Fruit fly (Drosophila melanogaster) whole organism, embryonic: ENCODE measurements around the gene SREBP.

Experiments
- ATbp ChIP-seq: fragments of 200-800 bp; sonication (Bioruptor generic); optimal IDR thresholded peaks from 2 replicates; lab custom pipeline; 2017; ENCODE audit warnings: missing biosample characterization, mild to moderate bottlenecking, missing genetic modification characterization, missing genetic modification reagents
- Awh ChIP-seq: fragments of 200-800 bp; sonication (Bioruptor generic); IDR thresholded peaks from 2 replicates; pipeline ENCODE4, ENCODE4 v1.3.6; 2022; ENCODE audit warnings: missing biosample characterization, missing genetic modification characterization
- CG10462 ChIP-seq: fragments of 200-800 bp; sonication (Bioruptor generic); optimal IDR thresholded peaks from 2 replicates; lab custom pipeline; 2016; ENCODE audit warnings: missing biosample characterization, missing genetic modification characterization
- CG12071 ChIP-seq: fragments of 200-800 bp; sonication (Bioruptor generic); optimal IDR thresholded peaks from 3 replicates; lab custom pipeline; 2018; ENCODE audit warnings: missing biosample characterization, mild to moderate bottlenecking, missing genetic modification characterization
- CG17829 ChIP-seq: fragments of 200-800 bp; optimal IDR thresholded peaks from 2 replicates; lab custom pipeline; 2019; ENCODE audit warnings: missing biosample characterization, mild to moderate bottlenecking, missing genetic modification characterization, moderate library complexity
- CG2120 ChIP-seq: fragments of 200-800 bp; sonication (Bioruptor generic); optimal IDR thresholded peaks from 3 replicates; lab custom pipeline; 2016; ENCODE audit warnings: missing biosample characterization, missing genetic modification characterization
- CG2678 ChIP-seq: fragments of 200-800 bp; sonication (Bioruptor generic); optimal IDR thresholded peaks from 3 replicates; lab custom pipeline; 2019; ENCODE audit warnings: missing biosample characterization, mild to moderate bottlenecking, missing genetic modification characterization, moderate library complexity
- CG34422 ChIP-seq: fragments of 200-800 bp; sonication (Bioruptor generic); IDR thresholded peaks from 3 replicates; pipeline ENCODE4 v1.3.6; 2022; ENCODE audit warnings: missing biosample characterization, missing genetic modification characterization
- CG3838 ChIP-seq: fragments of 200-800 bp; sonication (Bioruptor generic); optimal IDR thresholded peaks from 3 replicates; lab custom pipeline; 2016; ENCODE audit warnings: missing biosample characterization, missing genetic modification characterization
- CG6272 ChIP-seq: fragments of 200-800 bp; sonication (Bioruptor generic); IDR thresholded peaks from 2 replicates; pipeline ENCODE4 v1.3.6; 2022; ENCODE audit warnings: missing biosample characterization, missing genetic modification characterization
- CG6683 ChIP-seq: fragments of 200-800 bp; sonication (Bioruptor generic); optimal IDR thresholded peaks from 2 replicates; lab custom pipeline; 2017; ENCODE audit warnings: missing biosample characterization, mild to moderate bottlenecking, missing genetic modification characterization, missing genetic modification reagents
- CG8089 ChIP-seq: fragments of 200-800 bp; sonication (Bioruptor generic); optimal IDR thresholded peaks from 3 replicates; lab custom pipeline; 2016; ENCODE audit warnings: missing biosample characterization, missing genetic modification characterization
- CG9437 ChIP-seq: fragments of 200-800 bp; sonication (Bioruptor generic); optimal IDR thresholded peaks from 2 replicates; lab custom pipeline; 2018; ENCODE audit warnings: missing biosample characterization, mild to moderate bottlenecking, missing genetic modification characterization
- CTCF ChIP-seq: fragments of 200-800 bp; sonication (Bioruptor generic); optimal IDR thresholded peaks from 2 replicates; lab custom pipeline; 2017; ENCODE audit warnings: missing biosample characterization, mild to moderate bottlenecking, missing genetic modification characterization, moderate library complexity
- E2f2 ChIP-seq: fragments of 200-800 bp; sonication (Bioruptor generic); IDR thresholded peaks from 2 replicates; pipeline ENCODE4 v1.3.6; 2022; ENCODE audit warnings: missing biosample characterization, missing genetic modification characterization
- Hand ChIP-seq: fragments of 200-800 bp; sonication (Bioruptor generic); optimal IDR thresholded peaks from 2 replicates; lab custom pipeline; 2017; ENCODE audit warnings: mild to moderate bottlenecking, missing biosample characterization, missing genetic modification reagents, missing genetic modification characterization
- NC2α ChIP-seq: fragments of 200-800 bp; sonication (Bioruptor generic); optimal IDR thresholded peaks from 2 replicates; lab custom pipeline; 2016; ENCODE audit warnings: missing biosample characterization, missing genetic modification characterization
- Nf-YA ChIP-seq: fragments of 200-800 bp; sonication (Bioruptor generic); IDR thresholded peaks from 2 replicates; pipeline ENCODE4 v1.3.6; 2022; ENCODE audit warnings: missing biosample characterization, missing genetic modification characterization
- Optix ChIP-seq: fragments of 200-800 bp; sonication (Bioruptor generic); IDR thresholded peaks from 3 replicates; pipeline ENCODE4 v1.3.6; 2022; ENCODE audit warnings: missing biosample characterization, missing genetic modification characterization
- Stat92E ChIP-seq, 3 experiments: fragments of >200 bp in 2 of 3; fragments of 200-800 bp in 1 of 3; sonication (Bioruptor generic) in 1 of 3; optimal IDR thresholded peaks; 2 replicates each; lab custom pipeline; 2017 to 2019; ENCODE audit warnings: missing biosample characterization in 3 of 3, missing genetic modification characterization in 3 of 3, mild to moderate bottlenecking in 1 of 3, moderate library complexity in 1 of 3
- ab ChIP-seq: fragments of 200-800 bp; sonication (Bioruptor generic); optimal IDR thresholded peaks from 2 replicates; lab custom pipeline; 2016; ENCODE audit warnings: missing biosample characterization, missing genetic modification characterization
- abd-A ChIP-seq: fragments of 200-800 bp; sonication (Bioruptor generic); optimal IDR thresholded peaks from 3 replicates; lab custom pipeline; 2019; ENCODE audit warnings: missing biosample characterization, mild to moderate bottlenecking, missing genetic modification characterization, moderate library complexity
- amos ChIP-seq: fragments of 200-800 bp; sonication (Bioruptor generic); IDR thresholded peaks from 2 replicates; pipeline ENCODE4 v1.3.6; 2022; ENCODE audit warnings: missing biosample characterization, missing genetic modification characterization; ENCODE audit not compliant: partially characterized antibody
- aop ChIP-seq: fragments of 200-800 bp; sonication (Bioruptor generic); IDR thresholded peaks from 2 replicates; pipeline ENCODE4 v1.3.6; 2022; ENCODE audit warnings: missing biosample characterization, missing genetic modification characterization
- btn ChIP-seq: fragments of 200-800 bp; sonication (Bioruptor generic); optimal IDR thresholded peaks from 2 replicates; lab custom pipeline; 2016; ENCODE audit warnings: missing biosample characterization, missing genetic modification characterization
- cas ChIP-seq: fragments of 200-800 bp; sonication (Bioruptor generic); IDR thresholded peaks from 2 replicates; pipeline ENCODE4 v1.3.6; 2022; ENCODE audit warnings: missing biosample characterization, missing genetic modification characterization
- cato ChIP-seq: fragments of 200-800 bp; sonication (Bioruptor generic); optimal IDR thresholded peaks from 2 replicates; lab custom pipeline; 2016; ENCODE audit warnings: missing biosample characterization, missing genetic modification characterization, borderline replicate concordance
- dmrt11E ChIP-seq: fragments of 200-800 bp; sonication (Bioruptor generic); optimal IDR thresholded peaks from 3 replicates; lab custom pipeline; 2018; ENCODE audit warnings: missing biosample characterization, mild to moderate bottlenecking, missing genetic modification characterization, moderate library complexity
- gcm ChIP-seq: fragments of 200-800 bp; sonication (Bioruptor generic); optimal IDR thresholded peaks from 2 replicates; lab custom pipeline; 2019; ENCODE audit warnings: missing biosample characterization, mild to moderate bottlenecking, missing genetic modification characterization, moderate library complexity
- gsb-n ChIP-seq: fragments of 200-800 bp; sonication (Bioruptor generic); optimal IDR thresholded peaks from 3 replicates; lab custom pipeline; 2018; ENCODE audit warnings: missing biosample characterization, mild to moderate bottlenecking, missing genetic modification characterization
- kay ChIP-seq: fragments of 200-800 bp; sonication (Bioruptor generic); optimal IDR thresholded peaks from 2 replicates; lab custom pipeline; 2016; ENCODE audit warnings: missing biosample characterization, missing genetic modification characterization
- lab ChIP-seq: fragments of 200-800 bp; sonication (Bioruptor generic); optimal IDR thresholded peaks from 3 replicates; lab custom pipeline; 2017; ENCODE audit warnings: missing biosample characterization, missing genetic modification characterization, mild to moderate bottlenecking, moderate library complexity, missing genetic modification reagents
- lola ChIP-seq, 3 experiments: fragments of >200 bp in 2 of 3; fragments of 200-800 bp in 1 of 3; sonication (Bioruptor generic) in 1 of 3; optimal IDR thresholded peaks; 2 replicates each; lab custom pipeline; 2017 to 2019; ENCODE audit warnings: missing biosample characterization in 3 of 3, missing genetic modification characterization in 3 of 3, mild to moderate bottlenecking in 1 of 3, moderate library complexity in 1 of 3
- luna ChIP-seq: fragments of 200-800 bp; sonication (Bioruptor generic); optimal IDR thresholded peaks from 2 replicates; lab custom pipeline; 2016; ENCODE audit warnings: missing biosample characterization, missing genetic modification characterization
- mirr ChIP-seq: fragments of 200-800 bp; sonication (Bioruptor generic); optimal IDR thresholded peaks from 3 replicates; lab custom pipeline; 2018; ENCODE audit warnings: missing biosample characterization, mild to moderate bottlenecking, missing genetic modification characterization
- nerfin-2 ChIP-seq: fragments of 200-800 bp; sonication (Bioruptor generic); IDR thresholded peaks from 2 replicates; pipeline ENCODE4 v1.3.6; 2022; ENCODE audit warnings: missing biosample characterization, missing genetic modification characterization; ENCODE audit not compliant: partially characterized antibody
- oc ChIP-seq: fragments of 200-800 bp; sonication (Bioruptor generic); optimal IDR thresholded peaks from 2 replicates; lab custom pipeline; 2018; ENCODE audit warnings: missing biosample characterization, mild to moderate bottlenecking, missing genetic modification characterization, moderate library complexity
- ranshi ChIP-seq: fragments of 200-800 bp; sonication (Bioruptor generic); IDR thresholded peaks from 2 replicates; pipeline ENCODE4 v1.3.6; 2022; ENCODE audit warnings: missing biosample characterization, missing genetic modification characterization
- run ChIP-seq: fragments of 200-800 bp; sonication (Bioruptor generic); optimal IDR thresholded peaks from 3 replicates; lab custom pipeline; 2018; ENCODE audit warnings: missing biosample characterization, mild to moderate bottlenecking, missing genetic modification characterization
- salm ChIP-seq: fragments of 200-800 bp; sonication (Bioruptor generic); optimal IDR thresholded peaks from 2 replicates; lab custom pipeline; 2018; ENCODE audit warnings: missing biosample characterization, mild to moderate bottlenecking, missing genetic modification characterization
- slou ChIP-seq: fragments of 200-800 bp; sonication (Bioruptor generic); optimal IDR thresholded peaks from 3 replicates; lab custom pipeline; 2016; ENCODE audit warnings: missing biosample characterization, missing genetic modification characterization

The SREBP gene

DNA sequence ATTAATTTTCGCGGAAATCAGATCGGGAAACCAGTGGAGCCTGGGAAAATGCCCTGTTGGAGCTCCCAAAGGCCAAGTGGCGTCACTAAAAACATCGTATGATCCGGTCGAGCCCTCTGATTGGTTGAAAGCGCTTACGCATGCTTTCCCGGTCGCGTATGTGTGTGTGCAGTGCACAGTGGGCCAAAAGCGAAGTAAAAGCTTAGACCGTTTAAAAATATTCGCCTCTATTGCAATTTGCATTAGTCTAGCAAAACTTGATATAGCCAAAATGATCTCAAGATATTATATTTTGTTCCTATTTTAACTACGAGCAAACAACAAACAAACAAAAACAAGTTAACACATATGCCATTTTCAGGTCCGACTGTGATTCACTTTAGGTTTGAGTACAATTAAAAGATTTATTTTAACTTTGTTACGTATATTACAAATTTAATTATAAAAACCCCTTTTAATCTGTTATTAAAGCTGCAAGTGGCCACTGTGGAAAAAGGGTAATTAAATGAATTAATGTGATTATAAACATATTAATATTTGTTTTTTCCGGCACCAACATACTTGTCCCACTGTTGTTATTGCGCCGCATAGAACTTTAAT lies 568 bp downstream of the SREBP start (continued):
- TF ChIP-seq btn (GFP tag; lab: Kevin White, UChicago) = peak; percentile 75
- TF ChIP-seq gcm (GFP tag; lab: Kevin White, UChicago) = peak; percentile 74
- peak; percentile 70 for TF ChIP-seq CG12071 (GFP tag; lab: Kevin White, UChicago)
- TF ChIP-seq Nf-YA = peak; percentile 89
- TF ChIP-seq Optix (GFP tag; lab: Robert Waterston, UW) = peak; percentile 59; the same call in 2 of the 3 replicates
- peak; percentile 66 for TF ChIP-seq dmrt11E (tag; lab: Kevin White, UChicago)
- TF ChIP-seq aop (GFP tag; lab: Robert Waterston, UW) = no peak
- TF ChIP-seq Hand (GFP tag; lab: Kevin White, UChicago) = peak; percentile 91
- peak; percentile 76 for TF ChIP-seq salm (tag; lab: Kevin White, UChicago)
- peak; percentile 90 for TF ChIP-seq CG2120 (GFP tag; lab: Kevin White, UChicago)
- peak; percentile 79 for TF ChIP-seq ATbp (GFP tag; lab: Kevin White, UChicago)
- TF ChIP-seq CG10462 (GFP tag; lab: Kevin White, UChicago) = peak; percentile 69
- TF ChIP-seq CG6272 = peak; percentile 64; the same call in 1 of the 2 replicates
- TF ChIP-seq amos (GFP tag; lab: Robert Waterston, UW) = no peak; the same call in 1 of the 2 replicates
- peak; percentile 94 for TF ChIP-seq CG2678 (tag; lab: Kevin White, UChicago)
- peak; percentile 79 for TF ChIP-seq cato
- peak; percentile 68 for TF ChIP-seq Awh (GFP tag; lab: Robert Waterston, UW)
- peak; percentile 72 for TF ChIP-seq slou (GFP tag; lab: Kevin White, UChicago)
- TF ChIP-seq E2f2 (GFP tag; lab: Robert Waterston, UW) = peak; percentile 48; the same call in 1 of the 2 replicates
- no peak for TF ChIP-seq CTCF (GFP tag; lab: Kevin White, UChicago)
- TF ChIP-seq lab (GFP tag; lab: Kevin White, UChicago) = peak; percentile 91
- peak; percentile 85 for TF ChIP-seq CG17829 (tag; lab: Kevin White, UChicago)
- TF ChIP-seq mirr (GFP tag; lab: Kevin White, UChicago) = peak; percentile 52
- TF ChIP-seq NC2α = no peak
- TF ChIP-seq ranshi (GFP tag; lab: Robert Waterston, UW) = peak; percentile 43
- no peak for TF ChIP-seq nerfin-2 (GFP tag; lab: Robert Waterston, UW)
- no peak for TF ChIP-seq oc
- TF ChIP-seq lola (GFP tag; optimal IDR thresholded peaks at IDR 0.05; lab: Kevin White, UChicago) = peak in 1 of 3 experiments; percentile 77
- no peak for TF ChIP-seq abd-A (tag; lab: Kevin White, UChicago)
- TF ChIP-seq ab (GFP tag; lab: Kevin White, UChicago) = peak; percentile 64
- peak; percentile 66 for TF ChIP-seq CG6683 (GFP tag; lab: Kevin White, UChicago)
- 0 out of 2 replicates have a peak, but pooled peaks have one; percentile 31 for TF ChIP-seq cas (GFP tag; lab: Robert Waterston, UW)
- peak; percentile 83; the same call in 2 of the 3 replicates for TF ChIP-seq CG34422
- TF ChIP-seq CG3838 (GFP tag; lab: Kevin White, UChicago) = peak; percentile 51
- peak; percentile 87 for TF ChIP-seq kay (GFP tag; lab: Kevin White, UChicago)
- peak; percentile 73 for TF ChIP-seq run
- peak in 1 of 3 experiments; percentile 2 for TF ChIP-seq Stat92E (GFP tag; optimal IDR thresholded peaks at IDR 0.05; lab: Kevin White, UChicago)
- TF ChIP-seq gsb-n (tag; lab: Kevin White, UChicago) = peak; percentile 44
- no peak for TF ChIP-seq luna (GFP tag; lab: Kevin White, UChicago)
- peak; percentile 63 for TF ChIP-seq CG8089
- peak; percentile 89 for TF ChIP-seq CG9437 (GFP tag; lab: Kevin White, UChicago)
- TF ChIP-seq, all 482 proteins: peak for 381
